Fruit fly (Drosophila melanogaster): ENCODE measurements around the gene CG8003.

dm6 chr3L:10639440-10639839, 21.8 kb upstream of the CG8003 start, which contains the start of gene CG18628:
- TF ChIP-seq CG8478 (optimal IDR thresholded peaks at IDR 0.05) (no peak), CTCF (optimal IDR thresholded peaks at IDR 0.05) (no peak)

Data from S2 (cell line).